Worm (Caenorhabditis elegans): ENCODE data around the gene H01M10.2.
A peak's percentile ranks its signal among the peaks of the same experiment; 100 is the strongest.

Gene H01M10.2

DNA sequence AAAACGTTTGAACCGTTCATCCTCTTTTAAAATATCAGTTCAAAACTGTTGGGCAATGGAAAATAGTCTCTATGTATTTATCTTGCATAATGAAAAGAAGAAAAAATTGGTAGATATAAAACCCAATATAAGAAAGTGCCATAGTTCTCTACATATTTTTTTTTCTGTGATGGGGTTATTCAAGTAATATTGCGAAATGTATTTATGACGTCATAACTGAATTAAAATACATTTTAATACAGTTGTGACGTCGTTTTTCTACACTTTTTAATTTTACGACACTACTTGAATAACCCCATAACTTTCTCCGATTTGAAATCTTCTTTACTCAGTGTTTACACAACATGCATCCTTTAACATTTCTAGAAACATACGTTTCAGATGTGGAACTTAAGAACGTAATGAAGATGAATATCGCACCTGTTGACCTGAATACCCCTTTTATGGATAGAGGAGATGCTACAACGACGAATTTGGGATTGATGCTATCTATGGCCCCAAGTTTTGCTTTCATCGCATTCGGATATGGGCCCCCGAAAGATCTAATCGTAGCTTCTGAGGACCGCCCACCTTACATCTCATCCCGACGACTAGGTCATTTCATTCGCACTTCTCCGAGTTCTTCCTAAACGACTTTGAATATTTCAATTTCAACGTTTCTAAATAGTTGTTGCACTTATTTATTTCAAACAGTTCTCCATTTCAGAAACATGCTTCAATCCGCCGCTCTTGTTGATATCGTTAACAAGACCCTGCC lies 22.1 kb upstream of the H01M10.2 start, which contains the start of gene T03G6.1:
Gene T03G6.1 (plus strand): TSS at position 707 of the 757 bp plus-strand sequence.
- no peak for TF ChIP-seq nhr-67 (tag; optimal IDR thresholded peaks at IDR 0.05)
- peak; percentile 7 for TF ChIP-seq nhr-23 (tag; optimal IDR thresholded peaks at IDR 0.05)

DNA sequence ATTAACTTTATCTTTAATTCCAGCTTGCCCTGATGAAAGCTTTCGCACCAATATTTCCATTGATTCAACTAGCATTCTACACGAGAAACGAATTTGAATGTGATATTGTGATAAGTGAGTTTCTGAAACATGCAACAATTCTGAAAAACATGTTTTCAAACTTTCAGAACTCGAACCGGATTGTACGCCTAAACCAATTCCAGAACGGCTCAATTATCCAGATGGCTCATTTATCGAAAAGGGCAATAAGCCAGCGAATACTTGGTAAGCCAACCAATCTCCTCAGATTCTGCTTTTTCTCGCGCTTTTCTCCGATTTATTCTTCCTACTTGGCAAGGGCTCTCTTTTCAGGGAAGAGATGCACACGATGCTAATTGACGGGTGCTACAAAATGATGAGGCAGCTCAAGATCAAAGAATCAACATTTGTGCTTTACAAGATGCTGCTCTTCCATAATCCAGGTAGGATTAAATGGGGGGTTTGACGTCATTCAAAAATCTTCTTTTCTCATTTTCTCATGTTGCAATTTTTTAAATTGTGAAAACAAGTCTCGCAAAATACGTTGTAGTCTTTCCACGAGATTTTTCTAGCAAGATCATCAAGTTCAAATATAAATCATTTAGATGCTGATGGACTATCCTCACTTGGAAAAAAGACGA lies 18.9 kb upstream of the H01M10.2 start:
- TF ChIP-seq mml-1 (tag; optimal IDR thresholded peaks at IDR 0.05) = no peak
- peak; percentile 31 for TF ChIP-seq nfya-1 (tag; optimal IDR thresholded peaks at IDR 0.05; ENCODE audit: insufficient read depth)
- TF ChIP-seq lin-39 (tag; optimal IDR thresholded peaks at IDR 0.05) = peak; percentile 33
- peak; percentile 59 for TF ChIP-seq fkh-10 (GFP tag; optimal IDR thresholded peaks at IDR 0.05)

- TF ChIP-seq elt-1 (tag; optimal IDR thresholded peaks at IDR 0.05) = no peak
- TF ChIP-seq ceh-82 (tag; optimal IDR thresholded peaks at IDR 0.05) = no peak
- TF ChIP-seq nhr-237 (tag; optimal IDR thresholded peaks at IDR 0.05) = no peak
- no peak for TF ChIP-seq ama-1 (optimal IDR thresholded peaks at IDR 0.05)
- TF ChIP-seq mml-1 (tag; optimal IDR thresholded peaks at IDR 0.05) = no peak
- no peak for TF ChIP-seq ceh-28 (tag; optimal IDR thresholded peaks at IDR 0.05)
- no peak for TF ChIP-seq aly-2 (tag; optimal IDR thresholded peaks at IDR 0.05)
- no peak for TF ChIP-seq daf-12 (tag; optimal IDR thresholded peaks at IDR 0.05)
- TF ChIP-seq fkh-10 (GFP tag; optimal IDR thresholded peaks at IDR 0.05) = no peak
- TF ChIP-seq R02D3.7 (tag; optimal IDR thresholded peaks at IDR 0.05) = no peak
- TF ChIP-seq pqm-1 (tag; optimal IDR thresholded peaks at IDR 0.05) = no peak
- no peak for TF ChIP-seq nhr-28 (tag; optimal IDR thresholded peaks at IDR 0.05)
- no peak for TF ChIP-seq nfya-1 (tag; optimal IDR thresholded peaks at IDR 0.05; ENCODE audit: insufficient read depth)
- no peak for TF ChIP-seq fkh-2 (tag; optimal IDR thresholded peaks at IDR 0.05)
- TF ChIP-seq egl-5 (tag; optimal IDR thresholded peaks at IDR 0.05) = no peak
- no peak for TF ChIP-seq ztf-11 (tag; optimal IDR thresholded peaks at IDR 0.05)
- no peak for TF ChIP-seq elt-2 (tag; optimal IDR thresholded peaks at IDR 0.05)
These were observed 15.6 kb upstream of the H01M10.2 start for ce11 chrX:2601025-2601705.

- TF ChIP-seq aly-2 (tag; optimal IDR thresholded peaks at IDR 0.05) (no peak), elt-2 (tag; optimal IDR thresholded peaks at IDR 0.05) (no peak), skn-1 (tag; optimal IDR thresholded peaks at IDR 0.05) (peak; percentile 5), fkh-10 (GFP tag; optimal IDR thresholded peaks at IDR 0.05) (peak; percentile 54), snpc-4 (tag; optimal IDR thresholded peaks at IDR 0.05) (no peak), nhr-25 (tag; optimal IDR thresholded peaks at IDR 0.05) (no peak), lin-15B (tag; optimal IDR thresholded peaks at IDR 0.05) (peak; percentile 15), eor-1 (tag; optimal IDR thresholded peaks at IDR 0.05) (no peak), ceh-9 (tag; optimal IDR thresholded peaks at IDR 0.05) (no peak), sea-2 (GFP tag; optimal IDR thresholded peaks at IDR 0.05) (no peak), elt-1 (tag; optimal IDR thresholded peaks at IDR 0.05) (no peak), hmg-11 (tag; optimal IDR thresholded peaks at IDR 0.05) (peak; percentile 82), pqm-1 (tag; optimal IDR thresholded peaks at IDR 0.05) (peak; percentile 1), lsy-12 (tag; optimal IDR thresholded peaks at IDR 0.05) (peak; percentile 34), zag-1 (tag; optimal IDR thresholded peaks at IDR 0.05) (peak; percentile 40), lin-39 (tag; optimal IDR thresholded peaks at IDR 0.05) (peak; percentile 81), nfya-1 (tag; optimal IDR thresholded peaks at IDR 0.05; ENCODE audit: insufficient read depth) (peak; percentile 83), daf-12 (tag; optimal IDR thresholded peaks at IDR 0.05) (peak; percentile 10), ama-1 (optimal IDR thresholded peaks at IDR 0.05) (no peak), tbx-2 (tag; optimal IDR thresholded peaks at IDR 0.05) (peak; percentile 44), pha-4 (tag; optimal IDR thresholded peaks at IDR 0.05) (no peak), unc-62 (GFP tag; optimal IDR thresholded peaks at IDR 0.05) (peak; percentile 56), ztf-4 (tag; optimal IDR thresholded peaks at IDR 0.05) (no peak)
These were observed 13.3 kb upstream of the H01M10.2 start for ce11 chrX:2598833-2599279.
